Worm (Caenorhabditis elegans): ENCODE measurements around the gene spp-11.

The spp-11 gene

ce11 chrII:6407279-6407678 lies at the start of gene spp-11:
Gene spp-11, minus strand, starts transcription at chrII:6407379.
- TF ChIP-seq daf-16 (GFP tag; optimal IDR thresholded peaks at IDR 0.05) (no peak), daf-16 (tag; optimal IDR thresholded peaks at IDR 0.05) (peak; percentile 43), ztf-11 (tag; optimal IDR thresholded peaks at IDR 0.05) (no peak), fkh-10 (GFP tag; optimal IDR thresholded peaks at IDR 0.05) (no peak), F49E8.2 (tag; optimal IDR thresholded peaks at IDR 0.05; ENCODE audit: borderline replicate concordance) (no peak), ceh-62 (tag; optimal IDR thresholded peaks at IDR 0.05) (no peak), mep-1 (tag; optimal IDR thresholded peaks at IDR 0.05) (no peak), ceh-44 (GFP tag; IDR thresholded peaks at IDR 0.05) (no peak)

ce11 chrII:6454671-6455070 lies 47.5 kb upstream of the spp-11 start, which contains the start of gene aptf-1:
Gene aptf-1, plus strand, starts transcription at chrII:6454971.
- TF ChIP-seq F37D6.2 (tag; optimal IDR thresholded peaks at IDR 0.05) (no peak), egl-43 (GFP tag; IDR thresholded peaks at IDR 0.05) (no peak), ZK546.5 (tag; optimal IDR thresholded peaks at IDR 0.05) (no peak), cey-2 (tag; optimal IDR thresholded peaks at IDR 0.05; ENCODE audit: borderline replicate concordance, insufficient read depth) (no peak), ctbp-1 (GFP tag; IDR thresholded peaks at IDR 0.05) (no peak), zip-2 (tag; optimal IDR thresholded peaks at IDR 0.05) (no peak), unc-62 (GFP tag; optimal IDR thresholded peaks at IDR 0.05 in 1 of 2) (no peak), unc-62 (tag; optimal IDR thresholded peaks at IDR 0.05) (no peak), T26A8.4 (GFP tag; IDR thresholded peaks at IDR 0.05) (no peak), ztf-7 (tag; optimal IDR thresholded peaks at IDR 0.05) (no peak), sdz-12 (GFP tag; optimal IDR thresholded peaks at IDR 0.05) (no peak), rbr-2 (tag; optimal IDR thresholded peaks at IDR 0.05) (no peak), pqm-1 (tag; optimal IDR thresholded peaks at IDR 0.05) (no peak)

- peak; percentile 46; the same call in 1 of the 2 replicates for TF ChIP-seq hmg-1.1 (GFP tag; IDR thresholded peaks at IDR 0.05)
- peak; percentile 42 for TF ChIP-seq nhr-11 (tag; optimal IDR thresholded peaks at IDR 0.05)
- TF ChIP-seq dpl-1 (GFP tag; optimal IDR thresholded peaks at IDR 0.05), result peak; percentile 54
- peak; percentile 37 for TF ChIP-seq rbr-2 (tag; optimal IDR thresholded peaks at IDR 0.05)
- no peak for TF ChIP-seq pha-4 (GFP tag; IDR thresholded peaks at IDR 0.05)
- TF ChIP-seq pha-4 (tag; optimal IDR thresholded peaks at IDR 0.05), result peak; percentile 67
- TF ChIP-seq sdz-12 (GFP tag; optimal IDR thresholded peaks at IDR 0.05), result no peak
- TF ChIP-seq T26A8.4 (GFP tag; IDR thresholded peaks at IDR 0.05), result no peak
- peak in 1 of 2 experiments; percentile 53 for TF ChIP-seq mdl-1 (tag; optimal IDR thresholded peaks at IDR 0.05)
- TF ChIP-seq mxl-3 (GFP tag; optimal IDR thresholded peaks at IDR 0.05), result peak; percentile 91
- TF ChIP-seq nhr-28 (tag; optimal IDR thresholded peaks at IDR 0.05), result peak; percentile 71
- TF ChIP-seq arid-1 (GFP tag; conservative IDR thresholded peaks at IDR 0.05), result no peak
- no peak for TF ChIP-seq tag-97 (GFP tag; IDR thresholded peaks at IDR 0.05)
- TF ChIP-seq hlh-30 (tag; optimal IDR thresholded peaks at IDR 0.05; ENCODE audit: insufficient read depth), result peak; percentile 84
- TF ChIP-seq T20F7.1 (GFP tag; optimal IDR thresholded peaks at IDR 0.05), result peak; percentile 38
- TF ChIP-seq mxl-2 (GFP tag; conservative IDR thresholded peaks at IDR 0.05), result no peak
- peak; percentile 47 for TF ChIP-seq nhr-6 (tag; optimal IDR thresholded peaks at IDR 0.05)
- TF ChIP-seq daf-19 (GFP tag; conservative IDR thresholded peaks at IDR 0.05), result 0 out of 2 replicates have a peak, but pooled peaks have one; percentile 9
- peak in 1 of 2 experiments; percentile 83 for TF ChIP-seq lsy-2 (tag; optimal IDR thresholded peaks at IDR 0.05)
Measured at ce11 chrII:6453341-6453806, 46.2 kb upstream of the spp-11 start, which contains the start of gene atg-16.2. Gene atg-16.2, minus strand, starts transcription at chrII:6453391.

- TF ChIP-seq pqm-1 (tag; optimal IDR thresholded peaks at IDR 0.05) (peak; percentile 28), spr-1 (tag; optimal IDR thresholded peaks at IDR 0.05) (no peak), lin-39 (tag; optimal IDR thresholded peaks at IDR 0.05) (no peak), rbr-2 (tag; optimal IDR thresholded peaks at IDR 0.05) (no peak), ztf-7 (tag; optimal IDR thresholded peaks at IDR 0.05) (no peak), lim-7 (GFP tag; IDR thresholded peaks at IDR 0.05) (no peak), nhr-28 (tag; optimal IDR thresholded peaks at IDR 0.05) (peak; percentile 60), mxl-3 (GFP tag; optimal IDR thresholded peaks at IDR 0.05) (peak; percentile 54), saeg-2 (GFP tag; IDR thresholded peaks at IDR 0.05) (no peak), F37D6.2 (tag; optimal IDR thresholded peaks at IDR 0.05) (no peak), mxl-2 (GFP tag; conservative IDR thresholded peaks at IDR 0.05) (no peak), tag-97 (GFP tag; IDR thresholded peaks at IDR 0.05) (no peak)
Measured at ce11 chrII:6449656-6450055, 42.5 kb upstream of the spp-11 start, which contains the start of gene nhr-22. Gene nhr-22, minus strand, starts transcription at chrII:6449792.

Measured in whole organism, L4 larva.